Fruit fly (Drosophila melanogaster) whole organism, embryonic: Measurements from ENCODE around the gene CG14840.

Source experiments
- Atf3 ChIP-seq: fragments of 200-800 bp; sonication (Bioruptor generic); optimal IDR thresholded peaks from 3 replicates; lab custom pipeline; 2016; ENCODE audit warnings: missing biosample characterization, missing genetic modification characterization
- CG10565 ChIP-seq: fragments of 200-800 bp; sonication (Bioruptor generic); optimal IDR thresholded peaks from 3 replicates; lab custom pipeline; 2016; ENCODE audit warnings: missing biosample characterization, mild to moderate bottlenecking, missing genetic modification characterization
- CG12236 ChIP-seq: fragments of 200-800 bp; sonication (Bioruptor generic); optimal IDR thresholded peaks from 2 replicates; lab custom pipeline; 2016; ENCODE audit warnings: missing biosample characterization, missing genetic modification characterization
- CG6175 ChIP-seq: fragments of 200-800 bp; sonication (Bioruptor generic); IDR thresholded peaks from 3 replicates; pipeline ENCODE4 v1.3.6; 2022; ENCODE audit warnings: missing biosample characterization, missing genetic modification characterization
- Sry-δ ChIP-seq: fragments of 200-800 bp; sonication (Bioruptor generic); optimal IDR thresholded peaks from 2 replicates; lab custom pipeline; 2016; ENCODE audit warnings: missing biosample characterization, missing genetic modification characterization
- peb ChIP-seq: fragments of 200-800 bp; sonication (Bioruptor generic); IDR thresholded peaks from 2 replicates; pipeline ENCODE4 v1.3.6; 2022; ENCODE audit warnings: missing biosample characterization, missing genetic modification characterization

dm6 chr3R:14214776-14215175 lies 46.2 kb downstream of the CG14840 start, which contains the start of gene Dop1R1:
- TF ChIP-seq Sry-δ = no peak
- no peak for TF ChIP-seq peb (GFP tag; lab: Robert Waterston, UW)
- no peak for TF ChIP-seq CG10565 (GFP tag; lab: Kevin White, UChicago)
- TF ChIP-seq CG6175 (GFP tag; lab: Robert Waterston, UW) = no peak
- TF ChIP-seq Atf3 (GFP tag; lab: Kevin White, UChicago) = no peak
- no peak for TF ChIP-seq CG12236
